Fruit fly (Drosophila melanogaster) whole organism, wandering third instar larva: Measurements from ENCODE around the gene CG14563.

Experiments
- Abd-B ChIP-seq: fragments of >200 bp; optimal IDR thresholded peaks from 2 replicates; lab custom pipeline; 2017; ENCODE audit warnings: missing biosample characterization, missing genetic modification characterization
- CG32264 ChIP-seq: fragments of 200-800 bp; sonication (Bioruptor generic); optimal IDR thresholded peaks from 2 replicates; lab custom pipeline; 2016; ENCODE audit warnings: missing biosample characterization, missing genetic modification characterization
- CG9705 ChIP-seq: fragments of 200-800 bp; sonication (Bioruptor generic); optimal IDR thresholded peaks from 2 replicates; lab custom pipeline; 2018; ENCODE audit warnings: missing biosample characterization, mild to moderate bottlenecking, missing genetic modification characterization
- CrebA ChIP-seq: fragments of 200-800 bp; sonication (Bioruptor generic); optimal IDR thresholded peaks from 2 replicates; lab custom pipeline; 2016; ENCODE audit warnings: missing biosample characterization, mild to moderate bottlenecking, missing genetic modification characterization, borderline replicate concordance
- Dfd ChIP-seq: fragments of >200 bp; optimal IDR thresholded peaks from 2 replicates; lab custom pipeline; 2017; ENCODE audit warnings: missing biosample characterization, missing genetic modification characterization
- Dif ChIP-seq: fragments of 200-275, 200-300 bp; sonication (Bioruptor generic); optimal IDR thresholded peaks from 2 replicates; lab custom pipeline; 2018; ENCODE audit warnings: missing biosample characterization, missing genetic modification characterization; ENCODE audit not compliant: partially characterized antibody
- GATAd ChIP-seq: sonication (Bioruptor generic); optimal IDR thresholded peaks from 2 replicates; lab custom pipeline; 2016; ENCODE audit warnings: missing biosample characterization, missing genetic modification characterization
- HLH106 ChIP-seq: fragments of 200-800 bp; optimal IDR thresholded peaks from 3 replicates; lab custom pipeline; 2019; ENCODE audit warnings: missing biosample characterization, mild to moderate bottlenecking, missing genetic modification characterization, moderate library complexity
- Hnf4 ChIP-seq: fragments of 200-800 bp; sonication (Bioruptor generic); optimal IDR thresholded peaks from 2 replicates; lab custom pipeline; 2016; ENCODE audit warnings: missing biosample characterization, mild to moderate bottlenecking, missing genetic modification characterization
- Hr78 ChIP-seq: fragments of >200 bp; optimal IDR thresholded peaks from 2 replicates; lab custom pipeline; 2017; ENCODE audit warnings: missing biosample characterization, missing genetic modification characterization
- Hr83 ChIP-seq: fragments of 200-300 bp; sonication (Bioruptor generic); optimal IDR thresholded peaks from 2 replicates; lab custom pipeline; 2016; ENCODE audit warnings: missing biosample characterization, mild to moderate bottlenecking, missing genetic modification characterization, moderate library complexity; ENCODE audit not compliant: poor library complexity, severe bottlenecking
- Jra ChIP-seq: sonication (Bioruptor generic); optimal IDR thresholded peaks from 2 replicates; lab custom pipeline; 2016; ENCODE audit warnings: missing biosample characterization, missing genetic modification characterization
- Mio ChIP-seq: sonication (Bioruptor generic); optimal IDR thresholded peaks from 2 replicates; lab custom pipeline; 2016; ENCODE audit warnings: missing biosample characterization, missing genetic modification characterization
- Myc ChIP-seq: fragments of >200 bp; optimal IDR thresholded peaks from 2 replicates; lab custom pipeline; 2017
- N ChIP-seq: fragments of >200 bp; optimal IDR thresholded peaks from 2 replicates; lab custom pipeline; 2018; ENCODE audit warnings: missing biosample characterization, missing external identifiers, missing genetic modification characterization
- OdsH ChIP-seq: fragments of 200-800 bp; sonication (Bioruptor generic); optimal IDR thresholded peaks from 2 replicates; lab custom pipeline; 2016; ENCODE audit warnings: missing biosample characterization, mild to moderate bottlenecking, missing genetic modification characterization
- Rel ChIP-seq, 2 experiments: fragments of 200-800 bp; sonication (Bioruptor generic) in 1 of 2; optimal IDR thresholded peaks; 2 replicates in 1 of 2; 3 replicates in 1 of 2; lab custom pipeline; 2016 to 2019; ENCODE audit warnings: mild to moderate bottlenecking in 2 of 2, missing biosample characterization in 2 of 2, missing genetic modification characterization in 2 of 2, moderate library complexity in 1 of 2
- Sp1 ChIP-seq: fragments of 200-800 bp; sonication (Bioruptor generic); optimal IDR thresholded peaks from 3 replicates; lab custom pipeline; 2019; ENCODE audit warnings: missing biosample characterization, mild to moderate bottlenecking, missing genetic modification characterization, moderate library complexity
- Vsx2 ChIP-seq: fragments of 200-300, 225-300 bp; sonication (Bioruptor generic); optimal IDR thresholded peaks from 2 replicates; lab custom pipeline; 2018; ENCODE audit warnings: missing biosample characterization, missing genetic modification characterization; ENCODE audit not compliant: partially characterized antibody
- br ChIP-seq: fragments of 200-800 bp; sonication (Bioruptor generic); optimal IDR thresholded peaks from 2 replicates; lab custom pipeline; 2016; ENCODE audit warnings: missing biosample characterization, missing genetic modification characterization
- brk ChIP-seq: fragments of 200-800 bp; sonication (Bioruptor generic); optimal IDR thresholded peaks from 2 replicates; lab custom pipeline; 2016; ENCODE audit warnings: missing biosample characterization, mild to moderate bottlenecking, missing genetic modification characterization
- dl ChIP-seq, 2 experiments: fragments of 175-275, 200-275 bp in 1 of 2; fragments of 200-275 bp in 1 of 2; sonication (Bioruptor generic); optimal IDR thresholded peaks; lab custom pipeline; 2018; ENCODE audit warnings: mild to moderate bottlenecking in 2 of 2, missing biosample characterization in 2 of 2, missing genetic modification characterization in 2 of 2, moderate library complexity in 2 of 2; ENCODE audit not compliant: partially characterized antibody in 2 of 2, insufficient read depth in 1 of 2
- dmrt93B ChIP-seq: fragments of 200-800 bp; sonication (Bioruptor generic); optimal IDR thresholded peaks from 2 replicates; lab custom pipeline; 2018; ENCODE audit warnings: missing biosample characterization, mild to moderate bottlenecking, missing genetic modification characterization
- dsf ChIP-seq: sonication (Bioruptor generic); optimal IDR thresholded peaks from 2 replicates; lab custom pipeline; 2016; ENCODE audit warnings: missing biosample characterization, missing genetic modification characterization, borderline replicate concordance
- ey ChIP-seq: fragments of 200-800 bp; sonication (Bioruptor generic); optimal IDR thresholded peaks from 2 replicates; lab custom pipeline; 2016; ENCODE audit warnings: missing biosample characterization, missing genetic modification characterization
- foxo ChIP-seq, 2 experiments: fragments of 200-800 bp; sonication (Bioruptor generic); optimal IDR thresholded peaks; 2 replicates in 1 of 2; 3 replicates in 1 of 2; lab custom pipeline; 2016 to 2017; ENCODE audit warnings: missing biosample characterization in 2 of 2, missing genetic modification characterization in 2 of 2
- fru ChIP-seq: fragments of 200-800 bp; sonication (Bioruptor generic); optimal IDR thresholded peaks from 3 replicates; lab custom pipeline; 2016; ENCODE audit warnings: missing biosample characterization, mild to moderate bottlenecking, missing genetic modification characterization
- h ChIP-seq: fragments of 200-800 bp; sonication (Bioruptor generic); optimal IDR thresholded peaks from 3 replicates; lab custom pipeline; 2016; ENCODE audit warnings: missing biosample characterization, mild to moderate bottlenecking, missing genetic modification characterization
- jim ChIP-seq: fragments of 175-275, 200-325 bp; sonication (Bioruptor generic); optimal IDR thresholded peaks from 2 replicates; lab custom pipeline; 2016; ENCODE audit warnings: missing biosample characterization, mild to moderate bottlenecking, missing genetic modification characterization
- lola ChIP-seq: fragments of >200 bp; optimal IDR thresholded peaks from 2 replicates; lab custom pipeline; 2017; ENCODE audit warnings: missing biosample characterization, missing genetic modification characterization
- pan ChIP-seq: fragments of >200 bp; optimal IDR thresholded peaks from 2 replicates; lab custom pipeline; 2017
- psq ChIP-seq: fragments of 200-800 bp; sonication (Bioruptor generic); optimal IDR thresholded peaks from 3 replicates; lab custom pipeline; 2017; ENCODE audit warnings: missing biosample characterization, mild to moderate bottlenecking, missing genetic modification characterization, moderate library complexity
- rgr ChIP-seq: fragments of 200-800 bp; sonication (Bioruptor generic); optimal IDR thresholded peaks from 3 replicates; lab custom pipeline; 2016; ENCODE audit warnings: missing biosample characterization, mild to moderate bottlenecking, missing genetic modification characterization
- sage ChIP-seq: fragments of 200-800 bp; sonication (Bioruptor generic); optimal IDR thresholded peaks from 2 replicates; lab custom pipeline; 2016; ENCODE audit warnings: missing biosample characterization, mild to moderate bottlenecking, missing genetic modification characterization
- sv ChIP-seq: fragments of 200-800 bp; sonication (Bioruptor generic); optimal IDR thresholded peaks from 3 replicates; lab custom pipeline; 2016; ENCODE audit warnings: missing biosample characterization, missing genetic modification characterization
- tai ChIP-seq: sonication (Bioruptor generic); optimal IDR thresholded peaks from 2 replicates; lab custom pipeline; 2016; ENCODE audit warnings: missing biosample characterization, missing genetic modification characterization
- usp ChIP-seq: fragments of >200 bp; optimal IDR thresholded peaks from 2 replicates; lab custom pipeline; 2017; ENCODE audit warnings: missing biosample characterization, missing genetic modification characterization
- woc ChIP-seq: sonication (Bioruptor generic); optimal IDR thresholded peaks from 2 replicates; lab custom pipeline; 2016; ENCODE audit warnings: missing biosample characterization, mild to moderate bottlenecking, missing genetic modification characterization

Gene CG14563

DNA sequence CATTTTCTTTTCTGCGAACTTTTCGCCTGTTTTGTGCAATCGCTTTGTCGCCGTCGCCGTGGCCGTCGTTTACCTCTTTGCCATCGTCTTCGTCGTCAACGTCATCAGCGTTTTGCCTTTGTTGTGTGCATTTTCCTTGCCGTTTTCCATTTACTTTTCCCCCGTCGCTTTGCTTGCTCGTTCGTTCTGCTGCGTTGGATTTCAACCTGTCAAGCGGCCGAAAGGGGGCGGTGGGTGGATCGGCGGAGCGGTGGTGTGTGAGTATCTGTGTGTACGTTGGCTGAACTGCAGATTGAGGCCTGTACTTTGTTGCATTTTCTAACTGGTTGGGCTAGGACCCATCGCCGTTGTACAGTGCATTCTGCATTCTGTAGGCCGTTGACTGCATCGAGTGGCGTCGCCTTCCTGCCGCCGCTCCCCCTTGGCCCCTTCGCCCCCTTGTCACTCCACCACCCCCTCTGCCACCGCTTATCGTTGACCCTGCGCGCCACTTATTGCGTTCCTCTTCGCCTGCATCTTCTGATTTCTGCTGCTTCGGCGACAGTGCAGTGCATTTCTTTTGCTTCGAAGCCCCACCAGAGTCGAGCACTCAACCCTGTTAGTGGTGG lies 40.9 kb upstream of the CG14563 start:
- no peak for TF ChIP-seq Sp1
- TF ChIP-seq CG32264 (GFP tag; lab: Kevin White, UChicago), result no peak
- no peak for TF ChIP-seq sv (GFP tag; lab: Kevin White, UChicago)
- TF ChIP-seq psq, result peak; percentile 87
- TF ChIP-seq CG9705 (GFP tag; lab: Kevin White, UChicago), result no peak
- no peak for TF ChIP-seq lola

DNA sequence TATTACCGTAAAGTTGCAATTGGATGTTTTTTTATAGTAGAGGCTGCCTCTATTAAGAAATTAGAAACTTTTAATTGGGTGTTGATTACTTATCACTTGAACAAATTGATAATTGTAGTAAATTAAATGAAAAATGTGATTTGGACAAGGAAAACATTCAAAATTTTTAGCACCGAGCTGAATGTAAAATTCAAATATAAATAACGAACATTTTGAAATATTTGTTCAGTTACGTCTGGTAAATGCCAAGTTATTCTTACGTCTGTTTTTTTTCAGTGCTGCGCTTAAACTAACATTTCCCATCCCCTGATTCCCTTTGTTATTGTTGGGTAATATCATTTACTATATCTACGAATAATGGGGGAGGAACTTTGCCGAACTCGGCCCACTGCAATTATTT lies 39.9 kb upstream of the CG14563 start:
- TF ChIP-seq ey (GFP tag; lab: Kevin White, UChicago), result no peak
- no peak for TF ChIP-seq N (GFP tag; lab: Kevin White, UChicago)
- no peak for TF ChIP-seq sv (GFP tag; lab: Kevin White, UChicago)
- no peak for TF ChIP-seq jim
- no peak for TF ChIP-seq psq
- no peak for TF ChIP-seq Dif (GFP tag; lab: Kevin White, UChicago)
- TF ChIP-seq lola, result no peak
- no peak for TF ChIP-seq Dfd
- TF ChIP-seq, all 38 proteins: peak for 0

DNA sequence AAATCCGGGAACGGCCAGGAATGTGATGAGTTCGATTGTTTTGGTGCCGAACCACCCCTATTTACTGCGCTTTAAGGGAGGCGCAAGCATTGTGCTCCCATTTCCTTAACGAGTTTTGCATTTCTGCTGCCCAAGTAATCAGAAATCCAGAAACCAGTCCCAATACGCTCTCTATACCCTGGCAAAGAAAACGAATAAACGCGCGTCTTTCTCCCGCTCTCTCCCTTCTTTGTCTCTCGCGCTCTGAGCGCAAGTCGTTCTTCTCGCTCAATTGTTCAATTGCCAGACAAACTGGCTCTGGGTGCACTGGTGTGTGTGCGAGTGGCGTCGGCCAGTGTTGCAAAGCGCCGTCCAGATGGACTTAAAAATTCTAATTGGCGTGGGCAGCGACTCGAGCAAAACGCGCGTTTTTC lies 38.2 kb upstream of the CG14563 start:
- peak; percentile 95 for TF ChIP-seq Jra (GFP tag; lab: Kevin White, UChicago)
- TF ChIP-seq HLH106 (tag; lab: Kevin White, UChicago), result peak; percentile 97
- peak; percentile 93 for TF ChIP-seq Mio (GFP tag; lab: Kevin White, UChicago)
- TF ChIP-seq dmrt93B (GFP tag; lab: Kevin White, UChicago), result peak; percentile 96
- no peak for TF ChIP-seq Dfd
- TF ChIP-seq Myc (lab: Kevin White, UChicago), result no peak
- peak; percentile 65 for TF ChIP-seq GATAd (GFP tag; lab: Kevin White, UChicago)
- no peak for TF ChIP-seq Hr78 (GFP tag; lab: Kevin White, UChicago)
- no peak for TF ChIP-seq lola
- peak; percentile 96 for TF ChIP-seq tai (GFP tag; lab: Kevin White, UChicago)
- TF ChIP-seq woc, result peak; percentile 98
- TF ChIP-seq dl (GFP tag; optimal IDR thresholded peaks at IDR 0.05; lab: Kevin White, UChicago; ENCODE audit: insufficient read depth in 1 of 2, partially characterized antibody in 2 of 2), result peak; percentile 97 to 98
- TF ChIP-seq Dif (GFP tag; lab: Kevin White, UChicago), result peak; percentile 98
- TF ChIP-seq ey (GFP tag; lab: Kevin White, UChicago), result peak; percentile 99
- TF ChIP-seq Sp1, result peak; percentile 95
- TF ChIP-seq N (GFP tag; lab: Kevin White, UChicago), result no peak
- TF ChIP-seq foxo (GFP tag; optimal IDR thresholded peaks at IDR 0.05; lab: Kevin White, UChicago), result peak; percentile 91 to 99
- peak; percentile 76 for TF ChIP-seq Rel (GFP tag; optimal IDR thresholded peaks at IDR 0.05; lab: Kevin White, UChicago)
- peak; percentile 66 for TF ChIP-seq Rel (tag; optimal IDR thresholded peaks at IDR 0.05; lab: Kevin White, UChicago)
- TF ChIP-seq CrebA (GFP tag; lab: Kevin White, UChicago), result peak; percentile 88
- TF ChIP-seq Abd-B, result no peak
- TF ChIP-seq h, result peak; percentile 98
- TF ChIP-seq rgr (GFP tag; lab: Kevin White, UChicago), result peak; percentile 99
- TF ChIP-seq br (GFP tag; lab: Kevin White, UChicago), result peak; percentile 99
- TF ChIP-seq dsf (GFP tag; lab: Kevin White, UChicago), result peak; percentile 79
- TF ChIP-seq brk (GFP tag; lab: Kevin White, UChicago), result peak; percentile 93
- peak; percentile 97 for TF ChIP-seq Hnf4 (GFP tag; lab: Kevin White, UChicago)
- peak; percentile 50 for TF ChIP-seq CG9705 (GFP tag; lab: Kevin White, UChicago)
- TF ChIP-seq sage (GFP tag; lab: Kevin White, UChicago), result peak; percentile 92
- no peak for TF ChIP-seq usp (GFP tag; lab: Kevin White, UChicago)
- peak; percentile 92 for TF ChIP-seq Vsx2 (GFP tag; lab: Kevin White, UChicago)
- TF ChIP-seq pan (lab: Kevin White, UChicago), result peak; percentile 85
- peak; percentile 99 for TF ChIP-seq fru (GFP tag; lab: Kevin White, UChicago)
- peak; percentile 59 for TF ChIP-seq jim
- peak; percentile 91 for TF ChIP-seq Hr83 (GFP tag; lab: Kevin White, UChicago)
- TF ChIP-seq CG32264 (GFP tag; lab: Kevin White, UChicago), result peak; percentile 96
- TF ChIP-seq OdsH, result peak; percentile 98
- peak; percentile 93 for TF ChIP-seq sv (GFP tag; lab: Kevin White, UChicago)
- TF ChIP-seq psq, result peak; percentile 100
